Fruit fly (Drosophila melanogaster) whole organism, wandering third instar larva: Measurements from ENCODE around the gene Rpn10.
A peak's percentile ranks its signal among the peaks of the same experiment; 100 is the strongest.

Experiments used
- Abd-B ChIP-seq: fragments of >200 bp; optimal IDR thresholded peaks from 2 replicates; lab custom pipeline; 2017; ENCODE audit warnings: missing biosample characterization, missing genetic modification characterization
- CG32264 ChIP-seq: fragments of 200-800 bp; sonication (Bioruptor generic); optimal IDR thresholded peaks from 2 replicates; lab custom pipeline; 2016; ENCODE audit warnings: missing biosample characterization, missing genetic modification characterization
- CG9705 ChIP-seq: fragments of 200-800 bp; sonication (Bioruptor generic); optimal IDR thresholded peaks from 2 replicates; lab custom pipeline; 2018; ENCODE audit warnings: missing biosample characterization, mild to moderate bottlenecking, missing genetic modification characterization
- CrebA ChIP-seq: fragments of 200-800 bp; sonication (Bioruptor generic); optimal IDR thresholded peaks from 2 replicates; lab custom pipeline; 2016; ENCODE audit warnings: missing biosample characterization, mild to moderate bottlenecking, missing genetic modification characterization, borderline replicate concordance
- Dfd ChIP-seq: fragments of >200 bp; optimal IDR thresholded peaks from 2 replicates; lab custom pipeline; 2017; ENCODE audit warnings: missing biosample characterization, missing genetic modification characterization
- Dif ChIP-seq: fragments of 200-275, 200-300 bp; sonication (Bioruptor generic); optimal IDR thresholded peaks from 2 replicates; lab custom pipeline; 2018; ENCODE audit warnings: missing biosample characterization, missing genetic modification characterization; ENCODE audit not compliant: partially characterized antibody
- GATAd ChIP-seq: sonication (Bioruptor generic); optimal IDR thresholded peaks from 2 replicates; lab custom pipeline; 2016; ENCODE audit warnings: missing biosample characterization, missing genetic modification characterization
- HLH106 ChIP-seq: fragments of 200-800 bp; optimal IDR thresholded peaks from 3 replicates; lab custom pipeline; 2019; ENCODE audit warnings: missing biosample characterization, mild to moderate bottlenecking, missing genetic modification characterization, moderate library complexity
- Hnf4 ChIP-seq: fragments of 200-800 bp; sonication (Bioruptor generic); optimal IDR thresholded peaks from 2 replicates; lab custom pipeline; 2016; ENCODE audit warnings: missing biosample characterization, mild to moderate bottlenecking, missing genetic modification characterization
- Hr78 ChIP-seq: fragments of >200 bp; optimal IDR thresholded peaks from 2 replicates; lab custom pipeline; 2017; ENCODE audit warnings: missing biosample characterization, missing genetic modification characterization
- Hr83 ChIP-seq: fragments of 200-300 bp; sonication (Bioruptor generic); optimal IDR thresholded peaks from 2 replicates; lab custom pipeline; 2016; ENCODE audit warnings: missing biosample characterization, mild to moderate bottlenecking, missing genetic modification characterization, moderate library complexity; ENCODE audit not compliant: poor library complexity, severe bottlenecking
- Jra ChIP-seq: sonication (Bioruptor generic); optimal IDR thresholded peaks from 2 replicates; lab custom pipeline; 2016; ENCODE audit warnings: missing biosample characterization, missing genetic modification characterization
- Mio ChIP-seq: sonication (Bioruptor generic); optimal IDR thresholded peaks from 2 replicates; lab custom pipeline; 2016; ENCODE audit warnings: missing biosample characterization, missing genetic modification characterization
- Myc ChIP-seq: fragments of >200 bp; optimal IDR thresholded peaks from 2 replicates; lab custom pipeline; 2017
- N ChIP-seq: fragments of >200 bp; optimal IDR thresholded peaks from 2 replicates; lab custom pipeline; 2018; ENCODE audit warnings: missing biosample characterization, missing external identifiers, missing genetic modification characterization
- OdsH ChIP-seq: fragments of 200-800 bp; sonication (Bioruptor generic); optimal IDR thresholded peaks from 2 replicates; lab custom pipeline; 2016; ENCODE audit warnings: missing biosample characterization, mild to moderate bottlenecking, missing genetic modification characterization
- Rel ChIP-seq, 2 experiments: fragments of 200-800 bp; sonication (Bioruptor generic) in 1 of 2; optimal IDR thresholded peaks; 2 replicates in 1 of 2; 3 replicates in 1 of 2; lab custom pipeline; 2016 to 2019; ENCODE audit warnings: mild to moderate bottlenecking in 2 of 2, missing biosample characterization in 2 of 2, missing genetic modification characterization in 2 of 2, moderate library complexity in 1 of 2
- Sp1 ChIP-seq: fragments of 200-800 bp; sonication (Bioruptor generic); optimal IDR thresholded peaks from 3 replicates; lab custom pipeline; 2019; ENCODE audit warnings: missing biosample characterization, mild to moderate bottlenecking, missing genetic modification characterization, moderate library complexity
- Vsx2 ChIP-seq: fragments of 200-300, 225-300 bp; sonication (Bioruptor generic); optimal IDR thresholded peaks from 2 replicates; lab custom pipeline; 2018; ENCODE audit warnings: missing biosample characterization, missing genetic modification characterization; ENCODE audit not compliant: partially characterized antibody
- br ChIP-seq: fragments of 200-800 bp; sonication (Bioruptor generic); optimal IDR thresholded peaks from 2 replicates; lab custom pipeline; 2016; ENCODE audit warnings: missing biosample characterization, missing genetic modification characterization
- brk ChIP-seq: fragments of 200-800 bp; sonication (Bioruptor generic); optimal IDR thresholded peaks from 2 replicates; lab custom pipeline; 2016; ENCODE audit warnings: missing biosample characterization, mild to moderate bottlenecking, missing genetic modification characterization
- dl ChIP-seq, 2 experiments: fragments of 175-275, 200-275 bp in 1 of 2; fragments of 200-275 bp in 1 of 2; sonication (Bioruptor generic); optimal IDR thresholded peaks; lab custom pipeline; 2018; ENCODE audit warnings: mild to moderate bottlenecking in 2 of 2, missing biosample characterization in 2 of 2, missing genetic modification characterization in 2 of 2, moderate library complexity in 2 of 2; ENCODE audit not compliant: partially characterized antibody in 2 of 2, insufficient read depth in 1 of 2
- dmrt93B ChIP-seq: fragments of 200-800 bp; sonication (Bioruptor generic); optimal IDR thresholded peaks from 2 replicates; lab custom pipeline; 2018; ENCODE audit warnings: missing biosample characterization, mild to moderate bottlenecking, missing genetic modification characterization
- dsf ChIP-seq: sonication (Bioruptor generic); optimal IDR thresholded peaks from 2 replicates; lab custom pipeline; 2016; ENCODE audit warnings: missing biosample characterization, missing genetic modification characterization, borderline replicate concordance
- ey ChIP-seq: fragments of 200-800 bp; sonication (Bioruptor generic); optimal IDR thresholded peaks from 2 replicates; lab custom pipeline; 2016; ENCODE audit warnings: missing biosample characterization, missing genetic modification characterization
- foxo ChIP-seq, 2 experiments: fragments of 200-800 bp; sonication (Bioruptor generic); optimal IDR thresholded peaks; 2 replicates in 1 of 2; 3 replicates in 1 of 2; lab custom pipeline; 2016 to 2017; ENCODE audit warnings: missing biosample characterization in 2 of 2, missing genetic modification characterization in 2 of 2
- fru ChIP-seq: fragments of 200-800 bp; sonication (Bioruptor generic); optimal IDR thresholded peaks from 3 replicates; lab custom pipeline; 2016; ENCODE audit warnings: missing biosample characterization, mild to moderate bottlenecking, missing genetic modification characterization
- h ChIP-seq: fragments of 200-800 bp; sonication (Bioruptor generic); optimal IDR thresholded peaks from 3 replicates; lab custom pipeline; 2016; ENCODE audit warnings: missing biosample characterization, mild to moderate bottlenecking, missing genetic modification characterization
- jim ChIP-seq: fragments of 175-275, 200-325 bp; sonication (Bioruptor generic); optimal IDR thresholded peaks from 2 replicates; lab custom pipeline; 2016; ENCODE audit warnings: missing biosample characterization, mild to moderate bottlenecking, missing genetic modification characterization
- lola ChIP-seq: fragments of >200 bp; optimal IDR thresholded peaks from 2 replicates; lab custom pipeline; 2017; ENCODE audit warnings: missing biosample characterization, missing genetic modification characterization
- pan ChIP-seq: fragments of >200 bp; optimal IDR thresholded peaks from 2 replicates; lab custom pipeline; 2017
- psq ChIP-seq: fragments of 200-800 bp; sonication (Bioruptor generic); optimal IDR thresholded peaks from 3 replicates; lab custom pipeline; 2017; ENCODE audit warnings: missing biosample characterization, mild to moderate bottlenecking, missing genetic modification characterization, moderate library complexity
- rgr ChIP-seq: fragments of 200-800 bp; sonication (Bioruptor generic); optimal IDR thresholded peaks from 3 replicates; lab custom pipeline; 2016; ENCODE audit warnings: missing biosample characterization, mild to moderate bottlenecking, missing genetic modification characterization
- sage ChIP-seq: fragments of 200-800 bp; sonication (Bioruptor generic); optimal IDR thresholded peaks from 2 replicates; lab custom pipeline; 2016; ENCODE audit warnings: missing biosample characterization, mild to moderate bottlenecking, missing genetic modification characterization
- sv ChIP-seq: fragments of 200-800 bp; sonication (Bioruptor generic); optimal IDR thresholded peaks from 3 replicates; lab custom pipeline; 2016; ENCODE audit warnings: missing biosample characterization, missing genetic modification characterization
- tai ChIP-seq: sonication (Bioruptor generic); optimal IDR thresholded peaks from 2 replicates; lab custom pipeline; 2016; ENCODE audit warnings: missing biosample characterization, missing genetic modification characterization
- usp ChIP-seq: fragments of >200 bp; optimal IDR thresholded peaks from 2 replicates; lab custom pipeline; 2017; ENCODE audit warnings: missing biosample characterization, missing genetic modification characterization
- woc ChIP-seq: sonication (Bioruptor generic); optimal IDR thresholded peaks from 2 replicates; lab custom pipeline; 2016; ENCODE audit warnings: missing biosample characterization, mild to moderate bottlenecking, missing genetic modification characterization

Gene Rpn10

dm6 chr3L:21508621-21509020, 28.2 kb upstream of the Rpn10 start:
- TF ChIP-seq h (no peak), Dif (GFP tag; lab: Kevin White, UChicago) (no peak), Dfd (GFP tag; lab: Kevin White, UChicago) (no peak), fru (GFP tag; lab: Kevin White, UChicago) (no peak), br (GFP tag; lab: Kevin White, UChicago) (no peak), psq (no peak), rgr (no peak), jim (GFP tag; lab: Kevin White, UChicago) (no peak), Abd-B (GFP tag; lab: Kevin White, UChicago) (no peak), Jra (GFP tag; lab: Kevin White, UChicago) (no peak), HLH106 (no peak), lola (GFP tag; lab: Kevin White, UChicago) (no peak), brk (GFP tag; lab: Kevin White, UChicago) (no peak), Hr83 (GFP tag; lab: Kevin White, UChicago) (no peak), Sp1 (GFP tag; lab: Kevin White, UChicago) (no peak), dl (GFP tag; optimal IDR thresholded peaks at IDR 0.05; lab: Kevin White, UChicago; ENCODE audit: insufficient read depth in 1 of 2, partially characterized antibody in 2 of 2) (no peak), Vsx2 (no peak), Mio (GFP tag; lab: Kevin White, UChicago) (no peak), Hr78 (GFP tag; lab: Kevin White, UChicago) (no peak), sage (no peak)

- TF ChIP-seq GATAd (no peak), CG32264 (GFP tag; lab: Kevin White, UChicago) (no peak), sv (GFP tag; lab: Kevin White, UChicago) (no peak), woc (GFP tag; lab: Kevin White, UChicago) (peak; percentile 18), h (peak; percentile 52), Dif (GFP tag; lab: Kevin White, UChicago) (peak; percentile 41), Jra (GFP tag; lab: Kevin White, UChicago) (no peak), Hr78 (GFP tag; lab: Kevin White, UChicago) (no peak), Rel (GFP tag; optimal IDR thresholded peaks at IDR 0.05; lab: Kevin White, UChicago) (no peak), Rel (tag; optimal IDR thresholded peaks at IDR 0.05; lab: Kevin White, UChicago) (peak; percentile 65), sage (no peak), pan (lab: Kevin White, UChicago) (no peak), usp (no peak), HLH106 (peak; percentile 6), psq (no peak), N (GFP tag; lab: Kevin White, UChicago) (no peak), Dfd (GFP tag; lab: Kevin White, UChicago) (no peak), dl (GFP tag; optimal IDR thresholded peaks at IDR 0.05; lab: Kevin White, UChicago; ENCODE audit: insufficient read depth in 1 of 2, partially characterized antibody in 2 of 2) (peak in 1 of 2 experiments; percentile 64), CG9705 (GFP tag; lab: Kevin White, UChicago) (no peak), Hr83 (GFP tag; lab: Kevin White, UChicago) (no peak), CrebA (GFP tag; lab: Kevin White, UChicago) (no peak), foxo (GFP tag; optimal IDR thresholded peaks at IDR 0.05; lab: Kevin White, UChicago) (peak in 1 of 2 experiments; percentile 47), Mio (GFP tag; lab: Kevin White, UChicago) (no peak), tai (no peak), fru (GFP tag; lab: Kevin White, UChicago) (peak; percentile 19), Vsx2 (no peak), OdsH (GFP tag; lab: Kevin White, UChicago) (no peak), dmrt93B (no peak), br (GFP tag; lab: Kevin White, UChicago) (no peak), Myc (lab: Kevin White, UChicago) (no peak), jim (GFP tag; lab: Kevin White, UChicago) (no peak), Hnf4 (GFP tag; lab: Kevin White, UChicago) (peak; percentile 24), brk (GFP tag; lab: Kevin White, UChicago) (peak; percentile 37), Sp1 (GFP tag; lab: Kevin White, UChicago) (peak; percentile 3), rgr (peak; percentile 39), dsf (GFP tag; lab: Kevin White, UChicago) (no peak), ey (GFP tag; lab: Kevin White, UChicago) (peak; percentile 33), Abd-B (GFP tag; lab: Kevin White, UChicago) (no peak), lola (GFP tag; lab: Kevin White, UChicago) (no peak)
Measured at dm6 chr3L:21509488-21510122, 27.2 kb upstream of the Rpn10 start.
